Worm (Caenorhabditis elegans) whole organism, late embryonic: ENCODE results near the gene pfn-3.

Experiments used
- C08G9.2 ChIP-seq: sonication (generic microtip); optimal IDR thresholded peaks from 2 replicates; lab custom pipeline; 2016; ENCODE audit warnings: mild to moderate bottlenecking, missing genetic modification characterization, moderate library complexity, missing compliant biosample characterization
- T23F11.4 ChIP-seq: fragments of 200-800 bp; sonication (Bioruptor generic); optimal IDR thresholded peaks from 2 replicates; lab custom pipeline; 2018; ENCODE audit warnings: mild to moderate bottlenecking, missing genetic modification characterization, missing compliant biosample characterization
- Y22D7AL.16 ChIP-seq: sonication (generic microtip); optimal IDR thresholded peaks from 2 replicates; lab custom pipeline; 2016; ENCODE audit warnings: missing genetic modification characterization, missing compliant biosample characterization
- ahr-1 ChIP-seq: sonication (generic microtip); optimal IDR thresholded peaks from 2 replicates; lab custom pipeline; 2016; ENCODE audit warnings: missing genetic modification characterization, missing compliant biosample characterization
- ama-1 ChIP-seq: fragments of 150-350 bp; optimal IDR thresholded peaks from 2 replicates; lab custom pipeline; 2014
- ceh-14 ChIP-seq: sonication (generic microtip); optimal IDR thresholded peaks from 2 replicates; lab custom pipeline; 2016; ENCODE audit warnings: missing genotype, missing genetic modification characterization, missing compliant biosample characterization
- ceh-19 ChIP-seq: fragments of 200-800 bp; sonication (Bioruptor generic); optimal IDR thresholded peaks from 2 replicates; lab custom pipeline; 2018; ENCODE audit warnings: mild to moderate bottlenecking, missing genetic modification characterization, missing compliant biosample characterization
- ceh-22 ChIP-seq: sonication (generic microtip); optimal IDR thresholded peaks from 2 replicates; lab custom pipeline; 2017; ENCODE audit warnings: missing biosample characterization, missing genetic modification characterization
- ceh-24 ChIP-seq: sonication (generic microtip); optimal IDR thresholded peaks from 2 replicates; lab custom pipeline; 2016; ENCODE audit warnings: mild to moderate bottlenecking, missing genetic modification characterization, missing compliant biosample characterization
- ceh-30 ChIP-seq: fragments of 150-350 bp; optimal IDR thresholded peaks from 2 replicates; lab custom pipeline; 2014; ENCODE audit warnings: missing biosample characterization, missing genetic modification characterization
- ceh-31 ChIP-seq: sonication (generic microtip); optimal IDR thresholded peaks from 2 replicates; lab custom pipeline; 2016; ENCODE audit warnings: missing genetic modification characterization, missing compliant biosample characterization
- ceh-48 ChIP-seq: sonication (generic microtip); optimal IDR thresholded peaks from 2 replicates; lab custom pipeline; 2016; ENCODE audit warnings: missing genetic modification characterization, inconsistent platforms, missing compliant biosample characterization
- ceh-6 ChIP-seq: fragments of 200-800 bp; sonication (Bioruptor generic); optimal IDR thresholded peaks from 2 replicates; lab custom pipeline; 2018; ENCODE audit warnings: mild to moderate bottlenecking, missing genetic modification characterization, missing compliant biosample characterization
- ceh-9 ChIP-seq: sonication (generic microtip); optimal IDR thresholded peaks from 2 replicates; lab custom pipeline; 2016; ENCODE audit warnings: mild to moderate bottlenecking, missing genetic modification characterization, inconsistent platforms, missing compliant biosample characterization
- dmd-4 ChIP-seq: sonication (generic microtip); optimal IDR thresholded peaks from 2 replicates; lab custom pipeline; 2016; ENCODE audit warnings: borderline replicate concordance, missing genetic modification characterization, missing compliant biosample characterization
- elt-2 ChIP-seq: sonication (generic microtip); optimal IDR thresholded peaks from 2 replicates; lab custom pipeline; 2016; ENCODE audit warnings: missing genetic modification reagents, missing genetic modification characterization, missing compliant biosample characterization
- elt-4 ChIP-seq: sonication (generic microtip); optimal IDR thresholded peaks from 2 replicates; lab custom pipeline; 2016; ENCODE audit warnings: missing genetic modification characterization, missing compliant biosample characterization
- ets-4 ChIP-seq: sonication (generic microtip); optimal IDR thresholded peaks from 2 replicates; lab custom pipeline; 2016; ENCODE audit warnings: missing genetic modification characterization, missing compliant biosample characterization
- eyg-1 ChIP-seq: sonication (generic microtip); optimal IDR thresholded peaks from 2 replicates; lab custom pipeline; 2016; ENCODE audit warnings: missing genotype, missing genetic modification characterization, missing compliant biosample characterization
- fkh-10 ChIP-seq: fragments of 150-350 bp; optimal IDR thresholded peaks from 2 replicates; lab custom pipeline; 2014; ENCODE audit warnings: missing biosample characterization, missing genetic modification reagents, missing genetic modification characterization
- fkh-6 ChIP-seq: sonication (generic microtip); optimal IDR thresholded peaks from 2 replicates; lab custom pipeline; 2016; ENCODE audit warnings: missing genetic modification characterization, missing compliant biosample characterization
- hlh-15 ChIP-seq: sonication (generic microtip); optimal IDR thresholded peaks from 2 replicates; lab custom pipeline; 2016; ENCODE audit warnings: missing genetic modification characterization, missing compliant biosample characterization
- hlh-6 ChIP-seq: sonication (generic microtip); optimal IDR thresholded peaks from 2 replicates; lab custom pipeline; 2016; ENCODE audit warnings: missing genotype, missing genetic modification characterization, missing compliant biosample characterization
- nfya-1 ChIP-seq: sonication (generic microtip); optimal IDR thresholded peaks from 2 replicates; lab custom pipeline; 2017; ENCODE audit warnings: missing genetic modification characterization, mild to moderate bottlenecking, missing compliant biosample characterization, antibody characterized with exemption, moderate library complexity
- odd-2 ChIP-seq: sonication (generic microtip); optimal IDR thresholded peaks from 2 replicates; lab custom pipeline; 2017; ENCODE audit warnings: antibody characterized with exemption, mild to moderate bottlenecking, missing genetic modification characterization, missing compliant biosample characterization
- pat-9 ChIP-seq: fragments of 200-800 bp; sonication (Bioruptor generic); optimal IDR thresholded peaks from 2 replicates; lab custom pipeline; 2018; ENCODE audit warnings: mild to moderate bottlenecking, missing genetic modification characterization, moderate library complexity, missing compliant biosample characterization
- pax-1 ChIP-seq: fragments of 150-350 bp; optimal IDR thresholded peaks from 2 replicates; lab custom pipeline; 2014; ENCODE audit warnings: missing biosample characterization, missing genetic modification characterization
- pha-4 ChIP-seq: fragments of 150-350 bp; optimal IDR thresholded peaks from 2 replicates; lab custom pipeline; 2018; ENCODE audit warnings: missing biosample characterization, missing genetic modification reagents, missing genetic modification characterization
- pqm-1 ChIP-seq: sonication (generic microtip); optimal IDR thresholded peaks from 2 replicates; lab custom pipeline; 2016; ENCODE audit warnings: missing genetic modification characterization, missing compliant biosample characterization
- ref-2 ChIP-seq: sonication (generic microtip); optimal IDR thresholded peaks from 2 replicates; lab custom pipeline; 2016; ENCODE audit warnings: missing genetic modification characterization, missing compliant biosample characterization
- rnt-1 ChIP-seq: sonication (generic microtip); optimal IDR thresholded peaks from 2 replicates; lab custom pipeline; 2016; ENCODE audit warnings: missing genetic modification characterization, missing compliant biosample characterization
- sdc-2 ChIP-seq: sonication (generic microtip); optimal IDR thresholded peaks from 2 replicates; lab custom pipeline; 2016; ENCODE audit warnings: missing genotype, missing genetic modification characterization, missing compliant biosample characterization
- sox-2 ChIP-seq: fragments of 200-800 bp; sonication (Bioruptor generic); IDR thresholded peaks from 2 replicates; pipeline ENCODE4 v1.3.6; 2022; ENCODE audit warnings: missing genetic modification reagents, missing genetic modification characterization, missing compliant biosample characterization
- tbx-2 ChIP-seq: sonication (generic microtip); optimal IDR thresholded peaks from 2 replicates; lab custom pipeline; 2016; ENCODE audit warnings: missing genetic modification characterization, missing compliant biosample characterization
- unc-3 ChIP-seq, 2 experiments: fragments of 200-800 bp in 1 of 2; sonication (Bioruptor generic) in 1 of 2; sonication (generic microtip) in 1 of 2; conservative IDR thresholded peaks in 1 of 2; optimal IDR thresholded peaks in 1 of 2; 2 replicates each; pipeline versions ENCODE4 v1.3.6 to Lab custom; 2016 to 2022; ENCODE audit warnings: missing compliant biosample characterization in 2 of 2, missing genetic modification characterization in 2 of 2, missing genetic modification reagents in 1 of 2
- unc-42 ChIP-seq: sonication (generic microtip); optimal IDR thresholded peaks from 2 replicates; lab custom pipeline; 2016; ENCODE audit warnings: missing genotype, missing genetic modification characterization, missing compliant biosample characterization
- unc-55 ChIP-seq: sonication (generic microtip); optimal IDR thresholded peaks from 2 replicates; lab custom pipeline; 2017; ENCODE audit warnings: missing biosample characterization, missing genetic modification reagents, missing genetic modification characterization
- unc-86 ChIP-seq: sonication (generic microtip); optimal IDR thresholded peaks from 2 replicates; lab custom pipeline; 2016; ENCODE audit warnings: missing genetic modification characterization, missing compliant biosample characterization

Gene pfn-3

ce11 chrX:1046156-1046831 lies 34.2 kb downstream of the pfn-3 start, which contains the start of gene vpat-1:
TSS of gene vpat-1 (minus strand) at chrX:1046206.
- TF ChIP-seq elt-2 (tag; lab: Kevin White, UChicago) (peak; percentile 86), hlh-6 (no peak)

ce11 chrX:1044327-1044726 lies 36.1 kb downstream of the pfn-3 start:
- TF ChIP-seq odd-2 (tag; lab: Kevin White, UChicago) (no peak), ceh-6 (GFP tag; lab: Kevin White, UChicago) (no peak), sox-2 (GFP tag; lab: Robert Waterston, UW) (no peak), eyg-1 (tag; lab: Kevin White, UChicago) (no peak), ceh-30 (tag; lab: Kevin White, UChicago) (no peak), T23F11.4 (no peak), pha-4 (no peak), ceh-22 (tag; lab: Kevin White, UChicago) (no peak), ama-1 (lab: Kevin White, UChicago) (no peak), ceh-24 (no peak), unc-3 (GFP tag; conservative IDR thresholded peaks at IDR 0.05; lab: Robert Waterston, UW) (no peak), unc-3 (tag; optimal IDR thresholded peaks at IDR 0.05; lab: Kevin White, UChicago) (no peak), elt-4 (tag; lab: Kevin White, UChicago) (no peak), pqm-1 (no peak), ahr-1 (tag; lab: Kevin White, UChicago) (no peak), pat-9 (tag; lab: Kevin White, UChicago) (no peak)
- TF ChIP-seq, all 69 proteins: peak for 0

ce11 chrX:1038347-1038746 lies 42.1 kb downstream of the pfn-3 start, which contains the start of gene F55A4.7:
TSS of gene F55A4.7 (minus strand) at chrX:1038447.
- TF ChIP-seq hlh-15 (no peak), ceh-30 (tag; lab: Kevin White, UChicago) (no peak), ets-4 (tag; lab: Kevin White, UChicago) (no peak), ceh-9 (tag; lab: Kevin White, UChicago) (no peak), Y22D7AL.16 (tag; lab: Kevin White, UChicago) (no peak), dmd-4 (tag; lab: Kevin White, UChicago) (no peak), ama-1 (lab: Kevin White, UChicago) (no peak), ceh-48 (no peak), pax-1 (tag; lab: Kevin White, UChicago) (no peak), C08G9.2 (tag; lab: Kevin White, UChicago) (no peak), ceh-14 (no peak)

- TF ChIP-seq fkh-10 (GFP tag; lab: Kevin White, UChicago) (no peak), ceh-48 (peak; percentile 76), ref-2 (tag; lab: Kevin White, UChicago) (no peak), unc-55 (GFP tag; lab: Kevin White, UChicago) (no peak), rnt-1 (tag; lab: Kevin White, UChicago) (no peak), nfya-1 (tag; lab: Kevin White, UChicago) (peak; percentile 1), ceh-19 (GFP tag; lab: Kevin White, UChicago) (no peak), unc-86 (no peak), ceh-31 (tag; lab: Kevin White, UChicago) (peak; percentile 60), fkh-6 (no peak), tbx-2 (tag; lab: Kevin White, UChicago) (peak; percentile 15), sdc-2 (tag; lab: Kevin White, UChicago) (peak; percentile 51), unc-42 (tag; lab: Kevin White, UChicago) (peak; percentile 25), T23F11.4 (no peak)
These were observed 45.3 kb downstream of the pfn-3 start, which contains the start of the genes stau-1 and sec-22 for ce11 chrX:1035039-1035598. TSS of gene stau-1 (minus strand) at chrX:1035286. TSS of gene sec-22 (plus strand) at chrX:1035548.
